Fruit fly (Drosophila melanogaster) S2 (cell line): Measurements from ENCODE around the gene Sec13.

Source experiments
- CG8478 ChIP-seq: fragments of >200 bp; optimal IDR thresholded peaks from 2 replicates; lab custom pipeline; 2018
- CTCF ChIP-seq, 2 experiments: fragments of >200 bp; optimal IDR thresholded peaks; 2 replicates each; lab custom pipeline; 2018

Sec13 gene

DNA sequence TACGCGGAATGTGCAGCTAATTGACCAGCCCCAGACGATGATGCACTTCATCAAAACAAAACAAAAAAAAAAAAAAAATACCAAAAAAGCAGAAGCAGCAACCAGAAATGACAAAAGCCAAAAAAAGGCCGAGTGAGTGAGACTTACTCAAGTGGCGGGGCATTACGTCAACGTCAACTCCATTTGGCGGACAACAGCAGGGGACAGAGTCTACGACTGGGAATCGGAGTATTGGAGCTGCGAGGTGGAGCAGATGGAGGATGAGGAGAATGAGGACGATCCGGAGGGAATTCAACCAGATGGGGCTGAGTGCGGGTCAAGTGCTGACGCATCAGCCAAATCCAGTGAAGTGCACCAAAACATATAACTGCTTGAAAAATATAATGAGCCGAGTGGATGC, 45.4 kb downstream of the Sec13 start:
- TF ChIP-seq CTCF (optimal IDR thresholded peaks at IDR 0.05; lab: Kevin White, UChicago) = no peak
- TF ChIP-seq CG8478 = no peak

DNA sequence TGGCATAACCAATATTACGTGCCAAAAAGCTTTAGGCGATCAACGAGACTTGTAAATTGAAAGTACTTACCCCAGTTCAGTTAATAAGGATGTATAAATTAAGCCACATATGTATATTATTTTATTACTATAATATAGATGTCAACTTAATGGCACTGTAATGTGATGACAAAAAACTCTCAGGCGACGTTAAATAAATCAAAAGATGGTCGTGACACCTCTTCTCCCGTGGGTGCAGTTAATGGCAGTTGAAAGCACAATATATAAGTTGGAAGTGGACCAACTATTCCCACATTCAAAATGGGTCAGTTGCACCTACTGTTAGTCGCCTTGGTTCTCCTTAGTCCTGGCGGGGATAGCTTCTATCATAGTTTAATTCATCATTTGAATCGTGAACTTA, 46.4 kb downstream of the Sec13 start, which contains the start of gene Ir94d:
Gene Ir94d, plus strand, starts transcription at position 301 of the 400 bp plus-strand sequence.
- no peak for TF ChIP-seq CTCF (optimal IDR thresholded peaks at IDR 0.05; lab: Kevin White, UChicago)
- TF ChIP-seq CG8478 = no peak

- TF ChIP-seq CTCF (optimal IDR thresholded peaks at IDR 0.05; lab: Kevin White, UChicago) = no peak
- no peak for TF ChIP-seq CG8478
These were observed 47.5 kb downstream of the Sec13 start, which contains the start of gene CG17380 for dm6 chr3R:23403628-23404027. Gene CG17380, minus strand, starts transcription at chr3R:23403728.

DNA sequence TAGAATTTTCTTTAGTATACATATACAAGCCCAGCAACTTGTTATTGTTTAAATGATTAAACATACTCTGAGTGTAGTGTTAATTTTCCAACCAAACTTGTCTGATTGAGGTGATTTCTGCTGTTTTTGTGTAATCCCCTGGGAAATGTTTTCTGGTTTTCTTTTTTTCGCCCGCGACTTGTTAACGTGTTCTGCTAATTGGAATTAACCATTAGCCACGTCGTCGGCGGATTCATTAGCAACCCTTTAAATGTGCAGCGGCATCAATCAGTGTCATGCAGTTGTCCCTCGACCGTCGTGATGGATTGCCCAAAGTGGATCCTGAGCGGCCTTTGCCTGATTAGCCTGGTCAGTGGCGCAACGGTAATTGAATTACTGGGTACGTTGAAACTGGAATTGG, 49.1 kb downstream of the Sec13 start, which contains the start of gene Ir94e:
Gene Ir94e, plus strand, starts transcription at position 301 of the 400 bp plus-strand sequence.
- TF ChIP-seq CTCF (optimal IDR thresholded peaks at IDR 0.05; lab: Kevin White, UChicago) (no peak), CG8478 (no peak)

DNA sequence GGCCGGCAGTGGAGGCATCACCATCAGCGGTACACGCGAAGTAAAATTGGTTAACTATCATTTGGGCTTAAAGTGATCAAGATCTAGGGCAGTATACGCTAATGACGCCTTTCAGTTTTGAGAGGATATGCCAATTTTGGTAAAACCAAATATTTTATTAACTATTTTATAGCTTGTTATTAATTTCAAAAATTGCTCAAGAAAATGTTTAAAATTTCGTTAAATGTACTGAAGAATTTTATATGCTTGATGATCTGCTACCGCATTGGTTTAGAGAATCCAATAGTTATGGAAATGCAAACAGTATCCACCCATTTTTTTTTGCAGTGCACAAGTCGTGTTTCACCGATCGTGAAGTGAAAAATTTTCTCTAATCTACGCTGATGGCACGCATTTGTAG, 51.8 kb downstream of the Sec13 start:
- TF ChIP-seq CG8478 (no peak), CTCF (optimal IDR thresholded peaks at IDR 0.05; lab: Kevin White, UChicago) (no peak)
